Fruit fly (Drosophila melanogaster): ENCODE measurements around the gene mld.

- TF ChIP-seq Sp1 (GFP tag; optimal IDR thresholded peaks at IDR 0.05) (no peak), brk (GFP tag; optimal IDR thresholded peaks at IDR 0.05) (no peak)
These were observed 29.5 kb upstream of the mld start for dm6 chr3R:24555932-24556331.
